Worm (Caenorhabditis elegans) whole organism, L2 larva: ENCODE results near the gene T26C12.1.

Experiments used
- C34F6.9 ChIP-seq: fragments of 150-350 bp; optimal IDR thresholded peaks from 2 replicates; lab custom pipeline; 2014; ENCODE audit warnings: missing biosample characterization, missing genetic modification characterization
- F13H6.1 ChIP-seq: sonication (generic microtip); optimal IDR thresholded peaks from 2 replicates; lab custom pipeline; 2016; ENCODE audit warnings: missing genetic modification characterization, missing compliant biosample characterization
- R02D3.7 ChIP-seq: fragments of 150-350 bp; optimal IDR thresholded peaks from 2 replicates; lab custom pipeline; 2014; ENCODE audit warnings: missing biosample characterization, missing genetic modification characterization
- alr-1 ChIP-seq: fragments of 150-350 bp; optimal IDR thresholded peaks from 2 replicates; lab custom pipeline; 2014; ENCODE audit warnings: missing biosample characterization, missing genetic modification characterization
- ama-1 ChIP-seq: fragments of 150-350 bp; optimal IDR thresholded peaks from 2 replicates; lab custom pipeline; 2018; ENCODE audit warnings: inconsistent platforms
- blmp-1 ChIP-seq: sonication (generic microtip); optimal IDR thresholded peaks from 2 replicates; lab custom pipeline; 2017; ENCODE audit warnings: missing genetic modification characterization, mild to moderate bottlenecking, missing compliant biosample characterization, antibody characterized with exemption, moderate library complexity; ENCODE audit not compliant: insufficient read depth
- ceh-16 ChIP-seq: fragments of 150-350 bp; optimal IDR thresholded peaks from 2 replicates; lab custom pipeline; 2014; ENCODE audit warnings: missing biosample characterization, missing genetic modification characterization
- ceh-82 ChIP-seq: fragments of 150-350 bp; optimal IDR thresholded peaks from 2 replicates; lab custom pipeline; 2014; ENCODE audit warnings: missing biosample characterization, missing genetic modification characterization
- egl-27 ChIP-seq: sonication (generic microtip); optimal IDR thresholded peaks from 3 replicates; lab custom pipeline; 2017; ENCODE audit warnings: missing biosample characterization, missing genetic modification reagents, missing genetic modification characterization
- fos-1 ChIP-seq: fragments of 150-350 bp; optimal IDR thresholded peaks from 2 replicates; lab custom pipeline; 2014; ENCODE audit warnings: missing biosample characterization, missing genetic modification characterization
- gmeb-1 ChIP-seq: fragments of 150-350 bp; optimal IDR thresholded peaks from 2 replicates; lab custom pipeline; 2014; ENCODE audit warnings: missing biosample characterization, missing genetic modification characterization
- lsy-2 ChIP-seq, 2 experiments: fragments of 150-350 bp in 1 of 2; sonication (generic microtip) in 1 of 2; optimal IDR thresholded peaks; 2 replicates each; lab custom pipeline; 2014 to 2017; ENCODE audit warnings: missing biosample characterization in 2 of 2, missing genetic modification characterization in 2 of 2
- mbf-1 ChIP-seq: sonication (generic microtip); optimal IDR thresholded peaks from 2 replicates; lab custom pipeline; 2017; ENCODE audit warnings: missing biosample characterization, missing genetic modification characterization
- mdl-1 ChIP-seq, 2 experiments: fragments of 150-350 bp in 1 of 2; sonication (generic microtip) in 1 of 2; optimal IDR thresholded peaks; 2 replicates each; lab custom pipeline; 2017; ENCODE audit warnings: missing biosample characterization in 2 of 2, missing genetic modification characterization in 2 of 2
- nhr-10 ChIP-seq: sonication (generic microtip); optimal IDR thresholded peaks from 2 replicates; lab custom pipeline; 2017; ENCODE audit warnings: missing biosample characterization, missing genetic modification characterization
- nhr-11 ChIP-seq: fragments of 150-350 bp; optimal IDR thresholded peaks from 2 replicates; lab custom pipeline; 2014; ENCODE audit warnings: missing biosample characterization, missing genetic modification characterization
- nhr-12 ChIP-seq: fragments of 150-350 bp; optimal IDR thresholded peaks from 2 replicates; lab custom pipeline; 2014; ENCODE audit warnings: missing biosample characterization, missing genetic modification characterization
- nhr-129 ChIP-seq: fragments of 150-350 bp; optimal IDR thresholded peaks from 2 replicates; lab custom pipeline; 2014; ENCODE audit warnings: missing biosample characterization, missing genetic modification characterization
- nhr-21 ChIP-seq: fragments of 150-350 bp; optimal IDR thresholded peaks from 2 replicates; lab custom pipeline; 2014; ENCODE audit warnings: missing biosample characterization, missing genetic modification characterization
- nhr-23 ChIP-seq: fragments of 150-350 bp; optimal IDR thresholded peaks from 2 replicates; lab custom pipeline; 2014; ENCODE audit warnings: missing biosample characterization, missing genetic modification reagents, missing genetic modification characterization
- nhr-25 ChIP-seq: fragments of 150-350 bp; sonication (generic microtip); optimal IDR thresholded peaks from 3 replicates; lab custom pipeline; 2014; ENCODE audit warnings: missing biosample characterization, missing genetic modification characterization
- nhr-6 ChIP-seq: fragments of 150-350 bp; optimal IDR thresholded peaks from 2 replicates; lab custom pipeline; 2014; ENCODE audit warnings: missing biosample characterization, missing genetic modification characterization
- nhr-77 ChIP-seq: fragments of 150-350 bp; optimal IDR thresholded peaks from 2 replicates; lab custom pipeline; 2014; ENCODE audit warnings: missing biosample characterization, missing genetic modification characterization
- sem-4 ChIP-seq: fragments of 150-350 bp; optimal IDR thresholded peaks from 2 replicates; lab custom pipeline; 2014; ENCODE audit warnings: missing biosample characterization, missing genetic modification reagents, missing genetic modification characterization
- skn-1 ChIP-seq: sonication (generic microtip); optimal IDR thresholded peaks from 2 replicates; lab custom pipeline; 2017; ENCODE audit warnings: missing biosample characterization, missing genetic modification characterization
- sma-3 ChIP-seq: sonication (generic microtip); optimal IDR thresholded peaks from 2 replicates; lab custom pipeline; 2016; ENCODE audit warnings: missing genetic modification reagents, missing genetic modification characterization, missing compliant biosample characterization
- sma-9 ChIP-seq, 2 experiments: fragments of 150-350 bp in 1 of 2; sonication (generic microtip) in 1 of 2; optimal IDR thresholded peaks; 2 replicates each; lab custom pipeline; 2014 to 2016; ENCODE audit warnings: missing genetic modification characterization in 2 of 2, mild to moderate bottlenecking in 1 of 2, missing biosample characterization in 1 of 2, missing compliant biosample characterization in 1 of 2, missing genetic modification reagents in 1 of 2, moderate library complexity in 1 of 2
- snpc-4 ChIP-seq: fragments of 150-350 bp; optimal IDR thresholded peaks from 2 replicates; lab custom pipeline; 2014; ENCODE audit warnings: missing biosample characterization, missing genetic modification characterization
- unc-55 ChIP-seq: fragments of 150-350 bp; sonication (generic microtip); optimal IDR thresholded peaks from 3 replicates; lab custom pipeline; 2014; ENCODE audit warnings: missing biosample characterization, missing genetic modification reagents, missing genetic modification characterization
- unc-62 ChIP-seq: fragments of 150-350 bp; optimal IDR thresholded peaks from 2 replicates; lab custom pipeline; 2014; ENCODE audit warnings: missing biosample characterization, missing genetic modification reagents, missing genetic modification characterization
- ztf-1 ChIP-seq: fragments of 200-800 bp; sonication (Bioruptor generic); conservative IDR thresholded peaks from 2 replicates; pipeline ENCODE4 v1.3.6; 2022; ENCODE audit warnings: missing genetic modification characterization, missing compliant biosample characterization

Gene T26C12.1

ce11 chrIV:3234269-3234668 is 24.4 kb upstream of the T26C12.1 start:
- peak; percentile 88 for TF ChIP-seq blmp-1
- TF ChIP-seq nhr-21 = peak; percentile 43
- TF ChIP-seq sma-9 (GFP tag; optimal IDR thresholded peaks at IDR 0.05; lab: Kevin White, UChicago) = peak; percentile 30
- TF ChIP-seq sma-9 (tag; optimal IDR thresholded peaks at IDR 0.05; lab: Kevin White, UChicago) = no peak
- TF ChIP-seq ztf-1 = no peak
- TF ChIP-seq nhr-25 (tag; lab: Kevin White, UChicago) = peak; percentile 6
- TF ChIP-seq fos-1 (tag; lab: Kevin White, UChicago) = peak; percentile 81
- peak; percentile 46 for TF ChIP-seq sem-4 (tag; lab: Kevin White, UChicago)
- TF ChIP-seq lsy-2 (tag; optimal IDR thresholded peaks at IDR 0.05; lab: Kevin White, UChicago) = peak in 1 of 2 experiments; percentile 13
- TF ChIP-seq mbf-1 = no peak
- peak; percentile 3 for TF ChIP-seq nhr-129 (tag; lab: Kevin White, UChicago)
- TF ChIP-seq egl-27 (tag; lab: Kevin White, UChicago) = no peak
- TF ChIP-seq gmeb-1 (tag; lab: Kevin White, UChicago) = peak; percentile 17
- peak; percentile 42 for TF ChIP-seq sma-3

DNA sequence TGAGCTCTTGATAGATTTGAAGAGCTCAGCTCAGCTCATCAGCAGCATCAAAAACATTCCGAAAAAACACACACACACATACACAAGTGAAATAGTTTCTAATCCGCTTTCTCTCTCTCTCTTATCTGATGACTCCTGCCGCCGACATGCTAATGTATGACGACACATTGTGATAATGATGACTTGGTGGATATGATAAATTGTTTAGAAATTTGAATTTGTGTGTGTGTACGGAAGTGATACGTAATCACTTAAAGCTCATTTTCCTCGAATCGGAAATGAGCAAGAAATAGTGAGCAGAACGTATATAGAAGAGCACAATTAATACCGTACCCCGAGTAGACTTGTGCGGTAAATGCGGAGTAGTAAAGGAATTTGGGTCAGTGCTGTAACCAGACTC is 11.8 kb upstream of the T26C12.1 start:
- no peak for TF ChIP-seq ceh-82 (tag; lab: Kevin White, UChicago)
- TF ChIP-seq lsy-2 (tag; optimal IDR thresholded peaks at IDR 0.05; lab: Kevin White, UChicago) = peak in 1 of 2 experiments; percentile 3
- TF ChIP-seq sma-9 (GFP tag; optimal IDR thresholded peaks at IDR 0.05; lab: Kevin White, UChicago) = peak; percentile 26
- TF ChIP-seq sma-9 (tag; optimal IDR thresholded peaks at IDR 0.05; lab: Kevin White, UChicago) = no peak
- TF ChIP-seq, all 48 proteins: peak for 2

- TF ChIP-seq alr-1 (no peak), sma-9 (GFP tag; optimal IDR thresholded peaks at IDR 0.05; lab: Kevin White, UChicago) (no peak), sma-9 (tag; optimal IDR thresholded peaks at IDR 0.05; lab: Kevin White, UChicago) (no peak), nhr-21 (peak; percentile 22)
Measured at ce11 chrIV:3250020-3250419, 8.7 kb upstream of the T26C12.1 start.

DNA sequence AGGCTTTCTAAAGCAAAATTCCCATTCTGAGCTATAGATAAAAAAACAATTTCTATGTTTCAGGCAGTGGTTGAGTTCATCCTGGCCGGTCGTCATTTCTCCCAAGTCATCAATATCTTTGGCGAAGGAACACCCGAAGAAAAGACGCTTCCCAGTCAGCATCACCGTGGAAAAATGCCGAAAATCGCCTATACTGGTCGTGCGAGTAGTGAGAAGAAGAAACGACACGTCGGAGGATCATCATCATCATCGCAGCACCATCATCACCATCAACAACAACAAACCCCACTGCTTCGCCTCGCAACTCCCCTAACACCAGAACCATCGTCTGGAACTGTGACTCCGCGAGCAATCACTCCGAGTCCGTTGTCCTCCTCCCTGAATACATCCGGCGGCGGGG is 7.2 kb upstream of the T26C12.1 start:
- TF ChIP-seq unc-55 (GFP tag; lab: Kevin White, UChicago) = no peak
- TF ChIP-seq nhr-25 (tag; lab: Kevin White, UChicago) = no peak
- no peak for TF ChIP-seq nhr-12
- TF ChIP-seq nhr-21 = no peak
- no peak for TF ChIP-seq fos-1 (tag; lab: Kevin White, UChicago)

ce11 chrIV:3252047-3252446 is 6.7 kb upstream of the T26C12.1 start:
- no peak for TF ChIP-seq nhr-12
- TF ChIP-seq skn-1 (tag; lab: Kevin White, UChicago) = no peak
- no peak for TF ChIP-seq blmp-1
- TF ChIP-seq R02D3.7 (tag; lab: Kevin White, UChicago) = no peak
- TF ChIP-seq ama-1 = no peak
- TF ChIP-seq nhr-23 = no peak
- no peak for TF ChIP-seq nhr-6 (tag; lab: Kevin White, UChicago)
- no peak for TF ChIP-seq C34F6.9 (tag; lab: Kevin White, UChicago)
- TF ChIP-seq mdl-1 (tag; optimal IDR thresholded peaks at IDR 0.05; lab: Kevin White, UChicago) = no peak

DNA sequence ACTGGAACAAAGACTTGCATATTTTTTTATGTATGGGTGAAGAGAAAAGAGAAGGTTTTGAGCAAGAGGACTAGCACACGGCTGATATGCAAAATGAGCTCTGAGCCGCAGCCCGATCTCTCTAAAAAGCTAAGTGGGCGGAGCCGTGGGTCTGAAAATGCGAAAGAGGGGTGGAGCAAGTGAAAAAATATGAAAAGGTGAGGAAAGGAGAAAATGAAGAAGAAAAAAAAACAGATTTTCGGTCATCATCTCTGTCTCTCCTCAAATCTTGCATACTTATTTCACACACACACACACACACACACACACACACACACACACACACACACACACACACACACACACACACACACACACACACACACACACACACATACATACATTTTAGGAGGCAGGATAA is 4.3 kb upstream of the T26C12.1 start, which contains the start of gene dmd-9:
Gene dmd-9, minus strand, starts transcription at position 101 of the 400 bp plus-strand sequence.
- TF ChIP-seq unc-62 (GFP tag; lab: Kevin White, UChicago) (no peak), nhr-77 (tag; lab: Kevin White, UChicago) (no peak), snpc-4 (tag; lab: Kevin White, UChicago) (no peak), nhr-10 (no peak)

DNA sequence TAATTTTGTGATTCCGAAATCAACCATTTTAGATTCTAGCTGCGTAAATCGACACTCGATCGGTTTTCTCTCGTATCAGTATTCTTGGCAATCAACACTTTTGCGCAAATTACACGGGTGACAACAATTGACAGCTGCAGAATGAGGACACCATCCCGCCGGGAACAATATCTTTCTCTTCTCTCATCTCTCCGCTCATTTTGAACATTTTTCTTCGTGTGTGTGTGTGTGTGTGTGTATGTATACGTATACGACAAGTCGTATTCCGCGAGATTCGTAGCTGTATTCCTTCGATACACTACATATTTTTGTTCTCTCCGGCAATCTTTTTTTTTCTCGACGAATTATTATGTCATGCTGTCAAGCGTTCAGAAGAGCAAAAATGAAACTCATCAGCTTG is 1.8 kb upstream of the T26C12.1 start:
- TF ChIP-seq nhr-11 (tag; lab: Kevin White, UChicago) = no peak
- TF ChIP-seq nhr-21 = peak; percentile 9
- no peak for TF ChIP-seq ceh-16 (tag; lab: Kevin White, UChicago)
- TF ChIP-seq F13H6.1 (tag; lab: Kevin White, UChicago) = no peak
